Fruit fly (Drosophila melanogaster): ENCODE measurements around the gene CG32599.

DNA sequence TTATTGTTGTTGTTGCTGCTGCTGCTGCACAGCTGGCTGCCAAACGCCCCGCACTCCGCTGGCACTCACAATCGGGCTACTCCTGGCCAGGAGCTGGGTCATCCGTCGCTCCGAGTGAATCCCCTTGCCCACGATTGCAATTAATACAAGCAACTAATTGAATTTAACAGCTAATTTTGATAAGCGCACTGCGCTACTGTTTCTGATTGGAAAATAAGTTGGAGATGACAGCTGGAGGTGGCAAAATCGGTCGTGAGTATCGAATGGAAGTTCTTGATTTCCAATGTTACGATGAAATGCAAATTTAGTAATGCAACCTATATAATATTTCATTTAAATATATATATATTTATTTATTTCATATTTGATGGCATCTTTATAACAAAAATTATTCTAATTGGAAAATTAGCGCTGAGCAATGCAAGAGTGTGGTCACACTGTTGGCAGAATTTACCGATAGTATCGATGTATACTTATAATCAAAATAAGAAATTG is 9.6 kb upstream of the CG32599 start, which contains the start of gene CG42271:
- TF ChIP-seq CG5204 (GFP tag; optimal IDR thresholded peaks at IDR 0.05), result no peak
- TF ChIP-seq ovo (GFP tag; optimal IDR thresholded peaks at IDR 0.05), result peak; percentile 17
- peak; percentile 9 for TF ChIP-seq Mnt (GFP tag; optimal IDR thresholded peaks at IDR 0.05)
- peak; percentile 32 for TF ChIP-seq CG14711 (tag; optimal IDR thresholded peaks at IDR 0.05)
- peak; percentile 30 for TF ChIP-seq pad (GFP tag; optimal IDR thresholded peaks at IDR 0.05)
- TF ChIP-seq CG7101 (tag; optimal IDR thresholded peaks at IDR 0.05), result peak; percentile 58
- no peak for TF ChIP-seq Hr96 (GFP tag; optimal IDR thresholded peaks at IDR 0.05)
